Fruit fly (Drosophila melanogaster) whole organism, adult: ENCODE data around the gene cno.

Experiments
- CG11617 ChIP-seq: fragments of 200-800 bp; sonication (Bioruptor generic); optimal IDR thresholded peaks from 2 replicates; lab custom pipeline; 2017; ENCODE audit warnings: mild to moderate bottlenecking, missing biosample characterization, missing genetic modification reagents, missing genetic modification characterization
- CG12768 ChIP-seq: fragments of 200-800 bp; sonication (Bioruptor generic); optimal IDR thresholded peaks from 2 replicates; lab custom pipeline; 2017; ENCODE audit warnings: missing biosample characterization, missing genetic modification characterization, mild to moderate bottlenecking, moderate library complexity, missing genetic modification reagents
- CG14711 ChIP-seq: fragments of 200-800 bp; sonication (Bioruptor generic); optimal IDR thresholded peaks from 2 replicates; lab custom pipeline; 2018; ENCODE audit warnings: missing biosample characterization, mild to moderate bottlenecking, missing genetic modification characterization, moderate library complexity
- CG1620 ChIP-seq: fragments of 200-800 bp; sonication (Bioruptor generic); optimal IDR thresholded peaks from 2 replicates; lab custom pipeline; 2016; ENCODE audit warnings: missing biosample characterization, missing genetic modification characterization
- CG33017 ChIP-seq: fragments of 200-800 bp; sonication (Bioruptor generic); optimal IDR thresholded peaks from 2 replicates; lab custom pipeline; 2018; ENCODE audit warnings: missing biosample characterization, mild to moderate bottlenecking, missing genetic modification characterization, moderate library complexity
- CG5204 ChIP-seq: fragments of 200-800 bp; sonication (Bioruptor generic); optimal IDR thresholded peaks from 2 replicates; lab custom pipeline; 2016; ENCODE audit warnings: missing biosample characterization, missing genetic modification characterization
- CG7045 ChIP-seq: fragments of 200-800 bp; sonication (Bioruptor generic); optimal IDR thresholded peaks from 2 replicates; lab custom pipeline; 2017; ENCODE audit warnings: missing biosample characterization, mild to moderate bottlenecking, missing genetic modification characterization
- CG7101 ChIP-seq: fragments of 200-800 bp; sonication (Bioruptor generic); optimal IDR thresholded peaks from 2 replicates; lab custom pipeline; 2018; ENCODE audit warnings: missing biosample characterization, mild to moderate bottlenecking, missing genetic modification characterization, moderate library complexity
- Clk ChIP-seq: fragments of 200-800 bp; sonication (Bioruptor generic); optimal IDR thresholded peaks from 2 replicates; lab custom pipeline; 2017; ENCODE audit warnings: missing biosample characterization, missing genetic modification characterization
- Crg-1 ChIP-seq: fragments of 200-800 bp; sonication (Bioruptor generic); optimal IDR thresholded peaks from 2 replicates; lab custom pipeline; 2016; ENCODE audit warnings: missing biosample characterization, missing genetic modification characterization
- Hr96 ChIP-seq: fragments of 200-800 bp; sonication (Bioruptor generic); optimal IDR thresholded peaks from 2 replicates; lab custom pipeline; 2016; ENCODE audit warnings: missing biosample characterization, missing genetic modification characterization
- Mnt ChIP-seq: fragments of 200-800 bp; sonication (Bioruptor generic); optimal IDR thresholded peaks from 2 replicates; lab custom pipeline; 2016; ENCODE audit warnings: missing biosample characterization, mild to moderate bottlenecking, missing genetic modification characterization
- bab1 ChIP-seq: fragments of 200-800 bp; sonication (Bioruptor generic); optimal IDR thresholded peaks from 3 replicates; lab custom pipeline; 2019; ENCODE audit warnings: missing biosample characterization, mild to moderate bottlenecking, missing genetic modification characterization, moderate library complexity
- cic ChIP-seq: fragments of 200-800 bp; sonication (Bioruptor generic); optimal IDR thresholded peaks from 2 replicates; lab custom pipeline; 2017; ENCODE audit warnings: missing biosample characterization, mild to moderate bottlenecking, missing genetic modification characterization, moderate library complexity
- cnc ChIP-seq, 2 experiments: fragments of >200 bp; optimal IDR thresholded peaks; 2 replicates each; lab custom pipeline; 2017
- kay ChIP-seq: fragments of 200-800 bp; sonication (Bioruptor generic); peaks from one replicate; lab custom pipeline; 2016; ENCODE audit warnings: missing biosample characterization, missing genetic modification characterization, borderline replicate concordance
- ovo ChIP-seq: fragments of 200-800 bp; sonication (Bioruptor generic); optimal IDR thresholded peaks from 2 replicates; lab custom pipeline; 2016; ENCODE audit warnings: missing biosample characterization, missing genetic modification characterization
- pad ChIP-seq: fragments of 200-800 bp; sonication (Bioruptor generic); optimal IDR thresholded peaks from 3 replicates; lab custom pipeline; 2017; ENCODE audit warnings: missing biosample characterization, missing genetic modification characterization, mild to moderate bottlenecking, moderate library complexity, missing genetic modification reagents
- tj ChIP-seq: fragments of 200-800 bp; sonication (Bioruptor generic); optimal IDR thresholded peaks from 3 replicates; lab custom pipeline; 2017; ENCODE audit warnings: missing biosample characterization, mild to moderate bottlenecking, missing genetic modification characterization, moderate library complexity
- toe ChIP-seq: fragments of 200-800 bp; sonication (Bioruptor generic); optimal IDR thresholded peaks from 2 replicates; lab custom pipeline; 2016; ENCODE audit warnings: missing biosample characterization, missing genetic modification characterization

The cno gene

dm6 chr3R:5223135-5223534 lies 5.9 kb upstream of the cno start, which contains the start of gene CG2604:
Gene CG2604 (minus strand): TSS chr3R:5223365.
- peak; percentile 32 for TF ChIP-seq CG1620 (GFP tag; lab: Kevin White, UChicago)
- TF ChIP-seq CG7101, result no peak
- TF ChIP-seq CG12768 (GFP tag; lab: Kevin White, UChicago), result peak; percentile 83
- peak; percentile 12 for TF ChIP-seq CG14711 (tag; lab: Kevin White, UChicago)
- peak; percentile 1 for TF ChIP-seq CG11617 (GFP tag; lab: Kevin White, UChicago)
- no peak for TF ChIP-seq kay (GFP tag; lab: Kevin White, UChicago)
- no peak for TF ChIP-seq Crg-1 (GFP tag; lab: Kevin White, UChicago)
- no peak for TF ChIP-seq ovo (GFP tag; lab: Kevin White, UChicago)
- no peak for TF ChIP-seq CG5204 (GFP tag; lab: Kevin White, UChicago)
- TF ChIP-seq cnc (optimal IDR thresholded peaks at IDR 0.05; lab: Kevin White, UChicago), result no peak
- peak; percentile 14 for TF ChIP-seq bab1
- peak; percentile 29 for TF ChIP-seq tj (GFP tag; lab: Kevin White, UChicago)
- no peak for TF ChIP-seq Hr96 (GFP tag; lab: Kevin White, UChicago)
- TF ChIP-seq cic (GFP tag; lab: Kevin White, UChicago), result peak; percentile 62
- TF ChIP-seq CG33017 (tag; lab: Kevin White, UChicago), result peak; percentile 28
- TF ChIP-seq Clk (GFP tag; lab: Kevin White, UChicago), result no peak
- TF ChIP-seq pad (GFP tag; lab: Kevin White, UChicago), result peak; percentile 25
- TF ChIP-seq Mnt, result peak; percentile 84
- peak; percentile 71 for TF ChIP-seq toe (GFP tag; lab: Kevin White, UChicago)
- TF ChIP-seq CG7045 (GFP tag; lab: Kevin White, UChicago), result no peak

- TF ChIP-seq bab1 (peak; percentile 11), cnc (optimal IDR thresholded peaks at IDR 0.05; lab: Kevin White, UChicago) (no peak)
These were observed 2.2 kb upstream of the cno start, which contains the start of the genes Prosbeta2R2 and CG1116 for dm6 chr3R:5219466-5219865. Gene Prosbeta2R2 (minus strand): TSS chr3R:5219528. Gene CG1116 (plus strand): TSS chr3R:5219657.

dm6 chr3R:5216308-5216765 lies 919 bp downstream of the cno start:
- TF ChIP-seq Crg-1 (GFP tag; lab: Kevin White, UChicago), result no peak
- peak; percentile 59 for TF ChIP-seq tj (GFP tag; lab: Kevin White, UChicago)
- TF ChIP-seq pad (GFP tag; lab: Kevin White, UChicago), result peak; percentile 98

DNA sequence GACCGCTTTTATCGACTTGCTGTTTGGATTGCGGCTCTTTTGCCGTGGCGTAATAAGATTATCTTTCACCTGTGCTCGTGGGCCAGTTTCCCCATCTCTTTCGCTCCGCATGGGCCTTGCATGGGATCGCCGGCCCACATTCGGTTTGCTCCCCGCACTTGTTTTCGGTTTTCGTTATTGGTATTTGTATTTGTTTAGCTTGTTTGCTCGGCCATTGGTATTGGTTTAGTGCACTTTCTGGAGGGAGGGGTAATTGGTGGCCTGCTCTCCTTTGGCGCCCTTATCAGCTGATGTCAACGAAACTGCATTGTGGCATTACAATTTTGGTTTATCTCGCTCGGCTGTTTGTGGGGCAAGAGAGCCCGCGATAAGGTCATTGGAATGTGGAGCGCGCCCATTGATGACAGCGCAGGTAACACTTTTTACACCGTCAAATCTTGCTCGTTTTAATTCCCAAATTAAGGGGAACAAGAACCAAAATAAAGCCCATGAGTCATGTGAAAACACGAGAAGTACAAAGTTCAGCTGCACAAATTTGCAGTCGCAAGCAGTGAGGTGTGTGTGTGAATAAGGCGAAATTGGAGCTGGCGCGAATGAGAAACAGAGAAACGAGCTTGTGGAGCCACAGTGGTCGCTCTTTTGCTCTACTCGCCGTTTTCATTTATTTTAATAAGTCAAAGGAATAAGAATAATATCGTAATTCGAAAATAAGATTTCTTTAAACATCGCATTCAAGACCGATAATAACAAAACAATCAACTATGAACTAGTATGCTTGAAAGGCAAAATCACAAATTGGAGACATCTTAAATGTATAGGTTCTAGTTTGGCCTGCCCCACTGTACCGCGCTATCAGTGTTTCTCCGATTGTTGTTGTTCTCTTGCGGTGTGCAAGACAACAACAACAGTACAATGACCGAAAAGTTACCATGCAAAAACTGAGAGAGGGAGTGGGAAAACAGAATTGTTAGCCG lies 1.6 kb downstream of the cno start:
- no peak for TF ChIP-seq kay (GFP tag; lab: Kevin White, UChicago)
- peak; percentile 87 for TF ChIP-seq CG11617 (GFP tag; lab: Kevin White, UChicago)
- TF ChIP-seq cnc (optimal IDR thresholded peaks at IDR 0.05; lab: Kevin White, UChicago), result no peak
- peak; percentile 92 for TF ChIP-seq cic (GFP tag; lab: Kevin White, UChicago)
- TF ChIP-seq CG7101, result peak; percentile 88
- TF ChIP-seq pad (GFP tag; lab: Kevin White, UChicago), result peak; percentile 76
- TF ChIP-seq Mnt, result peak; percentile 95
- TF ChIP-seq CG5204 (GFP tag; lab: Kevin White, UChicago), result no peak
- TF ChIP-seq toe (GFP tag; lab: Kevin White, UChicago), result peak; percentile 76
- peak; percentile 96 for TF ChIP-seq ovo (GFP tag; lab: Kevin White, UChicago)
- peak; percentile 90 for TF ChIP-seq CG7045 (GFP tag; lab: Kevin White, UChicago)
- peak; percentile 79 for TF ChIP-seq Hr96 (GFP tag; lab: Kevin White, UChicago)
- peak; percentile 76 for TF ChIP-seq CG33017 (tag; lab: Kevin White, UChicago)
- peak; percentile 92 for TF ChIP-seq CG12768 (GFP tag; lab: Kevin White, UChicago)
- TF ChIP-seq CG14711 (tag; lab: Kevin White, UChicago), result peak; percentile 77
- TF ChIP-seq CG1620 (GFP tag; lab: Kevin White, UChicago), result peak; percentile 86
- TF ChIP-seq Clk (GFP tag; lab: Kevin White, UChicago), result peak; percentile 90
- peak; percentile 94 for TF ChIP-seq tj (GFP tag; lab: Kevin White, UChicago)
- peak; percentile 94 for TF ChIP-seq bab1
- TF ChIP-seq Crg-1 (GFP tag; lab: Kevin White, UChicago), result peak; percentile 96

DNA sequence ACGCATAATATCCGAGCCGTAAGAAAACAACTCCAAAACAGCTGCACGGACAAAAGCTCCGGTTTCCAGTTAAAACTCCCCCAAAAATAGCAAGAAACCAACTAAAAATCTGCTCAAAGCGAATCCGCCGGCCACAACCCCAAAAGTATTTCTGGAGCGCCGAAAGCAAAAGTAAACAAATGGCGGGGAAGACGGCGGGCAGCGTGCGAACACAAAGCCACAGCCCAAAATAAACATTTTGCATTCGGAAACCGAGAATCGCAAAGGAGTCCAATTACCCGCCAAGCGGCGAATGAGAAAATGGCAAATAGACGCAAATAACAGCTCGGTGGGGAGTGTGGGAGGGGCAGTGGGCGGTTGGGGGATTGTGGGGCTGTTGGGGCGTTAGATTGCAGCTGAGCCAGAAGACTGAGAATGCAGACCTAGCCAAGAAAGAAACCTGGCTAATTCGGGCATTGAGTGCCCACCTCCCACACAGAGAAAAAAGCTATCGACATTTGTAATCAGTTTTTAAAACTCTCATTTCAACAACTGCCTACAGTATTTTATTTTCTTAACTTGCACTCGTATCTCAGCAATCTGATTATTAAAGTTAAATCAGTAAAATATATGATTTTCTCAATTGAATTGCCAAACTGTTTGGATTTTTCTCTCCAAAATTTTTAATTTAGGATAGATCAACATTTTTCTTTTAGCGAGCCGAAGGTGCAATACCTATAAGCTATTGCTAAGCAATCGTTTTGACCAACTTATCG lies 2.9 kb downstream of the cno start:
- TF ChIP-seq CG12768 (GFP tag; lab: Kevin White, UChicago) (no peak), pad (GFP tag; lab: Kevin White, UChicago) (no peak), Mnt (no peak), bab1 (no peak), CG1620 (GFP tag; lab: Kevin White, UChicago) (no peak), tj (GFP tag; lab: Kevin White, UChicago) (peak; percentile 90), CG33017 (tag; lab: Kevin White, UChicago) (no peak)
